Fruit fly (Drosophila melanogaster): ENCODE data around the gene GILT3.

dm6 chr3R:23700304-23700767 is 23.2 kb downstream of the GILT3 start, which contains the start of the genes CG31468 and Gba1a:
- TF ChIP-seq CTCF (optimal IDR thresholded peaks at IDR 0.05) = no peak
- TF ChIP-seq CG8478 (optimal IDR thresholded peaks at IDR 0.05) = no peak
